Worm (Caenorhabditis elegans): ENCODE data around the gene mrps-18C.
A peak's percentile ranks its signal among the peaks of the same experiment; 100 is the strongest.

mrps-18C gene

DNA sequence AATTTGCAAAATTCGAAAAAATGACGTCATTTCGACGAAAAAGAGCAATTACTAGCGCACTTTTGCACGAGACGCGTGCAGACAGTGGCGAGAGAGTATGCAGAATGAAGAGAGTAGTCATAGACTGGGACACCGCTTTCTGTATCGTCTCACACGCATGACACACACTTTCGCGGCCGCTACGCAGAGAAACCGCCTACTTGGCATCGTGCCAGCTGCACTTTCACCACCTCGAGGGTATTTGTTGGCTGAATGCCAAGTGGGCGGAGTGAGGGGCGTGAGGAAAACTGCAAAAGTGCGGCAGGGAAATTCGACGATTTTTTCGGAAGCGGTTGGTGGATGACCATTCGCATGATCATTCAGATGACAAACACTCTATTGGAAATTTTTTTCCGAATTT, 35.6 kb upstream of the mrps-18C start (continued):
- TF ChIP-seq unc-62 (GFP tag; optimal IDR thresholded peaks at IDR 0.05) = peak; percentile 77
- no peak for TF ChIP-seq mes-4 (tag; optimal IDR thresholded peaks at IDR 0.05)
- peak; percentile 86 for TF ChIP-seq ztf-28 (GFP tag; IDR thresholded peaks at IDR 0.05)
- no peak for TF ChIP-seq nfya-1 (tag; optimal IDR thresholded peaks at IDR 0.05; ENCODE audit: borderline replicate concordance, insufficient read depth)
- TF ChIP-seq F57C9.4 (tag; optimal IDR thresholded peaks at IDR 0.05) = peak; percentile 58
- peak; percentile 99 for TF ChIP-seq ets-4 (GFP tag; optimal IDR thresholded peaks at IDR 0.05)
- peak; percentile 99 for TF ChIP-seq ztf-26 (tag; optimal IDR thresholded peaks at IDR 0.05)
- TF ChIP-seq snpc-1.3 (tag; optimal IDR thresholded peaks at IDR 0.05; ENCODE audit: insufficient read depth) = no peak
- TF ChIP-seq attf-3 (GFP tag; conservative IDR thresholded peaks at IDR 0.05) = peak; percentile 76
- TF ChIP-seq nhr-27 (tag; optimal IDR thresholded peaks at IDR 0.05) = peak; percentile 80
- peak; percentile 87 for TF ChIP-seq cebp-1 (GFP tag; IDR thresholded peaks at IDR 0.05)
- TF ChIP-seq cebp-1 (tag; optimal IDR thresholded peaks at IDR 0.05) = peak; percentile 98
- peak; percentile 99 for TF ChIP-seq dox-1 (GFP tag; IDR thresholded peaks at IDR 0.05)
- peak; percentile 88 for TF ChIP-seq Y56A3A.18 (GFP tag; IDR thresholded peaks at IDR 0.05)
- TF ChIP-seq lsy-27 (tag; optimal IDR thresholded peaks at IDR 0.05; ENCODE audit: borderline replicate concordance, insufficient read depth) = no peak
- TF ChIP-seq ccch-3 (GFP tag; optimal IDR thresholded peaks at IDR 0.05) = no peak
- TF ChIP-seq die-1 (tag; optimal IDR thresholded peaks at IDR 0.05) = peak; percentile 91
- peak; percentile 98 for TF ChIP-seq tlf-1 (GFP tag; optimal IDR thresholded peaks at IDR 0.05)
- TF ChIP-seq sdz-38 (tag; optimal IDR thresholded peaks at IDR 0.05) = no peak
- no peak for TF ChIP-seq ama-1 (optimal IDR thresholded peaks at IDR 0.05)
- TF ChIP-seq ama-1 (GFP tag; optimal IDR thresholded peaks at IDR 0.05) = no peak
- peak; percentile 96 for TF ChIP-seq lin-54 (GFP tag; optimal IDR thresholded peaks at IDR 0.05)
- peak; percentile 100 for TF ChIP-seq ceh-27 (GFP tag; optimal IDR thresholded peaks at IDR 0.05)
- peak; percentile 32 for TF ChIP-seq dpl-1 (GFP tag; optimal IDR thresholded peaks at IDR 0.05)
- peak; percentile 96 for TF ChIP-seq Y95B8A.8 (GFP tag; IDR thresholded peaks at IDR 0.05)
- TF ChIP-seq nhr-80 (tag; optimal IDR thresholded peaks at IDR 0.05) = peak; percentile 99
- TF ChIP-seq Y79H2A.3 (GFP tag; conservative IDR thresholded peaks at IDR 0.05) = peak; percentile 76
- TF ChIP-seq snpc-4 (GFP tag; optimal IDR thresholded peaks at IDR 0.05) = peak; percentile 69
- peak; percentile 77 to 91 (median 82) for TF ChIP-seq snpc-4 (tag; optimal IDR thresholded peaks at IDR 0.05)
- TF ChIP-seq F33H1.4 (GFP tag; IDR thresholded peaks at IDR 0.05) = peak; percentile 78
- no peak for TF ChIP-seq nfya-2 (GFP tag; IDR thresholded peaks at IDR 0.05)

DNA sequence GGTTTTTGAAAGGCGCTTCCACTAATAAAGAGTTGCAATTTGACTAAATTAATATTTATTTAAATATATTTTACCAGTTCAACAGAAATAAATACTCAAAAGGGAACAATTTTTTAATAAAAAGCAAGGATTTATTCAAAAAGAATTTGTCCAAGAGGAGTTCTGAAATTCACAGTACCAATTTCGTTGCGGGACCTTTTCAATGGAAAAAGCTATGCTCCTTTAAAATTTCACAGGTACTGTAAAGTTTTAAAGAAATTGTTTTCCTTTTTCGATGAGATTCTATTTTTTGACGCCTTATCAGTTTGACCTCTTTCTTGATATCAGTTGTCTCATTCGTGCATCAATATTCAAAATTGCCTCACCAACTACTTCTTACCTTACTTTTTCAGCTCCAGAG, 35.1 kb upstream of the mrps-18C start, which contains the start of gene tag-340:
Gene tag-340, plus strand, starts transcription at position 249 of the 400 bp plus-strand sequence.
- peak; percentile 58 for TF ChIP-seq snpc-1.3 (tag; optimal IDR thresholded peaks at IDR 0.05; ENCODE audit: insufficient read depth)
- no peak for TF ChIP-seq chd-7 (tag; optimal IDR thresholded peaks at IDR 0.05)
- no peak for TF ChIP-seq pha-4 (tag; optimal IDR thresholded peaks at IDR 0.05)
- TF ChIP-seq madf-6 (GFP tag; IDR thresholded peaks at IDR 0.05) = peak; percentile 85
- peak; percentile 51 for TF ChIP-seq xnd-1 (tag; optimal IDR thresholded peaks at IDR 0.05)
- TF ChIP-seq K11D2.4 (GFP tag; IDR thresholded peaks at IDR 0.05) = no peak
- TF ChIP-seq pbrm-1 (GFP tag; IDR thresholded peaks at IDR 0.05) = no peak
- no peak for TF ChIP-seq lir-1 (GFP tag; conservative IDR thresholded peaks at IDR 0.05)
- no peak for TF ChIP-seq F22D6.2 (tag; optimal IDR thresholded peaks at IDR 0.05)
- TF ChIP-seq snpc-1.1 (tag; optimal IDR thresholded peaks at IDR 0.05; ENCODE audit: insufficient read depth) = no peak
- no peak for TF ChIP-seq athp-1 (tag; optimal IDR thresholded peaks at IDR 0.05)
- TF ChIP-seq C06A6.2 (GFP tag; conservative IDR thresholded peaks at IDR 0.05) = no peak
- TF ChIP-seq lin-26 (GFP tag; IDR thresholded peaks at IDR 0.05) = no peak
- no peak for TF ChIP-seq atf-7 (tag; optimal IDR thresholded peaks at IDR 0.05)
- no peak for TF ChIP-seq K12H6.12 (tag; optimal IDR thresholded peaks at IDR 0.05)
- no peak for TF ChIP-seq F57C9.4 (tag; optimal IDR thresholded peaks at IDR 0.05)
- no peak for TF ChIP-seq mel-28 (tag; optimal IDR thresholded peaks at IDR 0.05; ENCODE audit: borderline replicate concordance)
- no peak for TF ChIP-seq cebp-2 (GFP tag; IDR thresholded peaks at IDR 0.05)
- no peak for TF ChIP-seq snpc-4 (GFP tag; optimal IDR thresholded peaks at IDR 0.05)
- TF ChIP-seq snpc-4 (tag; optimal IDR thresholded peaks at IDR 0.05) = no peak
- TF ChIP-seq Y95B8A.8 (GFP tag; IDR thresholded peaks at IDR 0.05) = no peak
- TF ChIP-seq snpc-3.4 (tag; optimal IDR thresholded peaks at IDR 0.05) = peak; percentile 63
- no peak for TF ChIP-seq madf-3 (GFP tag; IDR thresholded peaks at IDR 0.05)
- TF ChIP-seq F33H1.4 (GFP tag; IDR thresholded peaks at IDR 0.05) = peak; percentile 90
- no peak for TF ChIP-seq ama-1 (optimal IDR thresholded peaks at IDR 0.05)
- TF ChIP-seq ama-1 (GFP tag; optimal IDR thresholded peaks at IDR 0.05) = no peak

Data from whole organism, young adult.